Worm (Caenorhabditis elegans) whole organism, L1 larva: ENCODE data around the gene mpz-3.

Source experiments
- ama-1 ChIP-seq: fragments of 150-350 bp; optimal IDR thresholded peaks from 2 replicates; lab custom pipeline; 2014
- jun-1 ChIP-seq: fragments of 150-350 bp; optimal IDR thresholded peaks from 2 replicates; lab custom pipeline; 2014; ENCODE audit warnings: missing biosample characterization, missing genetic modification reagents, missing genetic modification characterization
- unc-130 ChIP-seq: fragments of 150-350 bp; optimal IDR thresholded peaks from 2 replicates; lab custom pipeline; 2017; ENCODE audit warnings: missing biosample characterization, missing genetic modification characterization, inconsistent platforms
- unc-86 ChIP-seq: sonication (generic microtip); optimal IDR thresholded peaks from 2 replicates; lab custom pipeline; 2016; ENCODE audit warnings: missing genetic modification characterization, missing compliant biosample characterization
- xbp-1 ChIP-seq: sonication (generic microtip); optimal IDR thresholded peaks from 2 replicates; lab custom pipeline; 2016; ENCODE audit warnings: missing genetic modification characterization, missing compliant biosample characterization
- zip-4 ChIP-seq: fragments of 200-800 bp; sonication (Bioruptor generic); optimal IDR thresholded peaks from 2 replicates; lab custom pipeline; 2018; ENCODE audit warnings: mild to moderate bottlenecking, missing genetic modification characterization, moderate library complexity, missing compliant biosample characterization

- no peak for TF ChIP-seq xbp-1
- no peak for TF ChIP-seq zip-4 (GFP tag; lab: Kevin White, UChicago)
- no peak for TF ChIP-seq unc-86 (tag; lab: Kevin White, UChicago)
- no peak for TF ChIP-seq unc-130 (tag; lab: Kevin White, UChicago)
- TF ChIP-seq jun-1 (tag; lab: Kevin White, UChicago), result no peak
- peak; percentile 62 for TF ChIP-seq ama-1 (lab: Kevin White, UChicago)
Measured at ce11 chrII:6587264-6587870, 22.2 kb upstream of the mpz-3 start, which contains the start of gene C56C10.7.
